Worm (Caenorhabditis elegans) whole organism, L4 larva: ENCODE results near the gene srx-56.
A peak's percentile ranks its signal among the peaks of the same experiment; 100 is the strongest.

ENCODE experiments used
- T26A8.4 ChIP-seq: fragments of 200-800 bp; sonication (Bioruptor generic); IDR thresholded peaks from 2 replicates; pipeline ENCODE4 v1.3.6; 2022; ENCODE audit warnings: missing genetic modification characterization, missing compliant biosample characterization
- Y48G9A.11 ChIP-seq: fragments of 200-800 bp; sonication (Bioruptor generic); IDR thresholded peaks from 2 replicates; pipeline ENCODE4 v1.3.6; 2022; ENCODE audit warnings: missing genetic modification reagents, missing genetic modification characterization, missing compliant biosample characterization
- Y75B8A.6 ChIP-seq: fragments of 200-800 bp; sonication (Bioruptor generic); IDR thresholded peaks from 2 replicates; pipeline ENCODE4 v1.3.6; 2022; ENCODE audit warnings: missing genetic modification reagents, missing genetic modification characterization, missing compliant biosample characterization
- aha-1 ChIP-seq: fragments of 150-350 bp; peaks from one replicate; lab custom pipeline; 2014; ENCODE audit warnings: missing biosample characterization, missing genetic modification characterization
- attf-4 ChIP-seq: sonication (generic microtip); optimal IDR thresholded peaks from 3 replicates; lab custom pipeline; 2017; ENCODE audit warnings: missing biosample characterization, missing genetic modification characterization
- ceh-28 ChIP-seq: fragments of 150-350 bp; optimal IDR thresholded peaks from 2 replicates; lab custom pipeline; 2014; ENCODE audit warnings: missing biosample characterization, missing genetic modification reagents, missing genetic modification characterization
- ceh-32 ChIP-seq: sonication (generic microtip); optimal IDR thresholded peaks from 2 replicates; lab custom pipeline; 2016; ENCODE audit warnings: mild to moderate bottlenecking, missing genetic modification characterization, missing compliant biosample characterization; ENCODE audit not compliant: poor library complexity
- ceh-44 ChIP-seq: fragments of 200-800 bp; sonication (Bioruptor generic); IDR thresholded peaks from 2 replicates; pipeline ENCODE4 v1.3.6; 2022; ENCODE audit warnings: missing genetic modification reagents, missing genetic modification characterization, missing compliant biosample characterization
- ces-1 ChIP-seq: fragments of 150-350 bp; sonication (generic microtip); optimal IDR thresholded peaks from 4 replicates; lab custom pipeline; 2014; ENCODE audit warnings: missing biosample characterization, missing genetic modification reagents, missing genetic modification characterization
- cey-2 ChIP-seq: sonication (generic microtip); optimal IDR thresholded peaks from 3 replicates; lab custom pipeline; 2017; ENCODE audit warnings: missing genetic modification characterization, mild to moderate bottlenecking, missing compliant biosample characterization, antibody characterized with exemption, borderline replicate concordance; ENCODE audit not compliant: insufficient read depth
- dmd-6 ChIP-seq: fragments of 200-800 bp; sonication (Bioruptor generic); IDR thresholded peaks from 2 replicates; pipeline ENCODE4 v1.3.6; 2022; ENCODE audit warnings: missing genetic modification reagents, missing genetic modification characterization, missing compliant biosample characterization
- dmd-9 ChIP-seq: fragments of 200-800 bp; sonication (Bioruptor generic); IDR thresholded peaks from 2 replicates; pipeline ENCODE4 v1.3.6; 2022; ENCODE audit warnings: missing genetic modification reagents, missing genetic modification characterization, missing compliant biosample characterization
- duxl-1 ChIP-seq: sonication (generic microtip); optimal IDR thresholded peaks from 2 replicates; lab custom pipeline; 2016; ENCODE audit warnings: mild to moderate bottlenecking, missing genetic modification characterization, moderate library complexity, missing compliant biosample characterization; ENCODE audit not compliant: poor library complexity
- fkh-10 ChIP-seq: fragments of 150-350 bp; optimal IDR thresholded peaks from 2 replicates; lab custom pipeline; 2014; ENCODE audit warnings: missing biosample characterization, missing genetic modification reagents, missing genetic modification characterization
- hmg-1.1 ChIP-seq: fragments of 200-800 bp; sonication (Bioruptor generic); IDR thresholded peaks from 2 replicates; pipeline ENCODE4 v1.3.6; 2022; ENCODE audit warnings: missing genetic modification reagents, missing genetic modification characterization, missing compliant biosample characterization
- lin-13 ChIP-seq: fragments of 150-350 bp; optimal IDR thresholded peaks from 2 replicates; lab custom pipeline; 2014; ENCODE audit warnings: missing biosample characterization, missing genetic modification reagents, missing genetic modification characterization
- lin-15B ChIP-seq: fragments of 150-350 bp; sonication (generic microtip); optimal IDR thresholded peaks from 3 replicates; lab custom pipeline; 2014; ENCODE audit warnings: missing biosample characterization, missing genetic modification characterization
- madf-5 ChIP-seq, 2 experiments: fragments of 200-800 bp; sonication (Bioruptor generic); IDR thresholded peaks; 2 replicates each; pipeline ENCODE4 v1.3.6; 2022; ENCODE audit warnings: missing compliant biosample characterization in 2 of 2, missing genetic modification characterization in 2 of 2
- madf-9 ChIP-seq: fragments of 200-800 bp; sonication (Bioruptor generic); conservative IDR thresholded peaks from 2 replicates; pipeline ENCODE4 v1.3.6; 2022; ENCODE audit warnings: missing genetic modification reagents, missing genetic modification characterization, missing compliant biosample characterization
- mep-1 ChIP-seq: fragments of 150-350 bp; sonication (generic microtip); optimal IDR thresholded peaks from 3 replicates; lab custom pipeline; 2014; ENCODE audit warnings: missing biosample characterization, missing genetic modification characterization
- mes-2 ChIP-seq: sonication (generic microtip); optimal IDR thresholded peaks from 2 replicates; lab custom pipeline; 2016; ENCODE audit warnings: missing genotype, mild to moderate bottlenecking, missing genetic modification characterization, missing compliant biosample characterization; ENCODE audit not compliant: poor library complexity, severe bottlenecking
- nhr-237 ChIP-seq: sonication (generic microtip); optimal IDR thresholded peaks from 2 replicates; lab custom pipeline; 2017; ENCODE audit warnings: missing biosample characterization, missing genetic modification characterization
- nhr-42 ChIP-seq: fragments of 200-800 bp; sonication (Bioruptor generic); IDR thresholded peaks from 2 replicates; pipeline ENCODE4 v1.3.6; 2022; ENCODE audit warnings: missing genetic modification characterization, missing compliant biosample characterization
- nhr-48 ChIP-seq: sonication (generic microtip); optimal IDR thresholded peaks from 2 replicates; lab custom pipeline; 2016; ENCODE audit warnings: mild to moderate bottlenecking, missing genetic modification characterization, missing compliant biosample characterization
- nhr-76 ChIP-seq: fragments of 150-350 bp; optimal IDR thresholded peaks from 2 replicates; lab custom pipeline; 2014; ENCODE audit warnings: missing biosample characterization, missing genetic modification characterization
- pha-4 ChIP-seq, 2 experiments: fragments of 150-350 bp in 1 of 2; fragments of 200-800 bp in 1 of 2; sonication (Bioruptor generic) in 1 of 2; IDR thresholded peaks in 1 of 2; optimal IDR thresholded peaks in 1 of 2; 2 replicates each; pipeline versions ENCODE4 v1.3.6 to Lab custom; 2014 to 2022; ENCODE audit warnings: missing genetic modification characterization in 2 of 2, missing genetic modification reagents in 2 of 2, missing biosample characterization in 1 of 2, missing compliant biosample characterization in 1 of 2
- pqm-1 ChIP-seq: sonication (generic microtip); optimal IDR thresholded peaks from 2 replicates; lab custom pipeline; 2017; ENCODE audit warnings: missing biosample characterization, missing genetic modification characterization
- sdz-12 ChIP-seq: fragments of 200-800 bp; sonication (Bioruptor generic); optimal IDR thresholded peaks from 2 replicates; lab custom pipeline; 2018; ENCODE audit warnings: mild to moderate bottlenecking, missing genetic modification characterization, missing compliant biosample characterization
- skn-1 ChIP-seq: fragments of 150-350 bp; optimal IDR thresholded peaks from 2 replicates; lab custom pipeline; 2014; ENCODE audit warnings: missing biosample characterization, missing genetic modification characterization
- snpc-4 ChIP-seq: fragments of 150-350 bp; optimal IDR thresholded peaks from 2 replicates; lab custom pipeline; 2014; ENCODE audit warnings: missing biosample characterization, missing genetic modification characterization
- spr-1 ChIP-seq: sonication (generic microtip); optimal IDR thresholded peaks from 2 replicates; lab custom pipeline; 2016; ENCODE audit warnings: mild to moderate bottlenecking, missing genetic modification characterization, missing compliant biosample characterization
- spr-3 ChIP-seq: fragments of 200-800 bp; sonication (Bioruptor generic); optimal IDR thresholded peaks from 2 replicates; lab custom pipeline; 2018; ENCODE audit warnings: mild to moderate bottlenecking, missing genetic modification characterization, missing compliant biosample characterization
- unc-130 ChIP-seq: sonication (generic microtip); optimal IDR thresholded peaks from 2 replicates; lab custom pipeline; 2016; ENCODE audit warnings: missing genetic modification reagents, missing genetic modification characterization, missing compliant biosample characterization
- unc-39 ChIP-seq: sonication (generic microtip); optimal IDR thresholded peaks from 2 replicates; lab custom pipeline; 2017; ENCODE audit warnings: missing biosample characterization, missing genetic modification characterization
- unc-62 ChIP-seq, 3 experiments: fragments of 150-350 bp in 1 of 3; sonication (generic microtip); optimal IDR thresholded peaks in 2 of 3; peaks in 1 of 3; 1 replicate in 1 of 3; 2 replicates in 2 of 3; lab custom pipeline; 2014 to 2017; ENCODE audit warnings: missing biosample characterization in 3 of 3, missing genetic modification characterization in 3 of 3, missing genetic modification reagents in 3 of 3, missing genotype in 1 of 3
- zfp-3 ChIP-seq: fragments of 200-800 bp; sonication (Bioruptor generic); conservative IDR thresholded peaks from 2 replicates; pipeline ENCODE4 v1.3.6; 2022; ENCODE audit warnings: missing genetic modification reagents, missing genetic modification characterization, missing compliant biosample characterization
- zip-2 ChIP-seq: fragments of 150-350 bp; optimal IDR thresholded peaks from 2 replicates; lab custom pipeline; 2014; ENCODE audit warnings: missing biosample characterization, missing genetic modification characterization
- ztf-11 ChIP-seq: fragments of 150-350 bp; optimal IDR thresholded peaks from 2 replicates; lab custom pipeline; 2014; ENCODE audit warnings: missing biosample characterization, missing genetic modification characterization

Gene srx-56

ce11 chrV:7402355-7402754 is 28.2 kb downstream of the srx-56 start, which contains the start of gene srj-13:
Gene srj-13, plus strand, starts transcription at chrV:7402655.
- TF ChIP-seq nhr-42 (GFP tag; lab: Robert Waterston, UW) (no peak), aha-1 (tag; lab: Kevin White, UChicago) (peak; percentile 32)
- TF ChIP-seq, all 104 proteins: peak for 1

ce11 chrV:7403501-7403900 is 29.3 kb downstream of the srx-56 start:
- TF ChIP-seq unc-62 (GFP tag; optimal IDR thresholded peaks at IDR 0.05 in 1 of 2; lab: Kevin White, UChicago) (peak in 1 of 2 experiments; percentile 92), unc-62 (tag; optimal IDR thresholded peaks at IDR 0.05; lab: Kevin White, UChicago) (no peak), madf-9 (no peak)

- no peak for TF ChIP-seq duxl-1 (tag; lab: Kevin White, UChicago)
- TF ChIP-seq pha-4 (GFP tag; IDR thresholded peaks at IDR 0.05; lab: Robert Waterston, UW), result no peak
- no peak for TF ChIP-seq pha-4 (tag; optimal IDR thresholded peaks at IDR 0.05; lab: Kevin White, UChicago)
- TF ChIP-seq unc-130, result no peak
- no peak for TF ChIP-seq dmd-9
- TF ChIP-seq fkh-10, result no peak
- TF ChIP-seq Y48G9A.11 (GFP tag; lab: Robert Waterston, UW), result no peak
- TF ChIP-seq nhr-76 (tag; lab: Kevin White, UChicago), result no peak
- TF ChIP-seq zip-2, result no peak
- TF ChIP-seq spr-1 (tag; lab: Kevin White, UChicago), result no peak
- no peak for TF ChIP-seq zfp-3 (GFP tag; lab: Robert Waterston, UW)
- no peak for TF ChIP-seq lin-13 (GFP tag; lab: Kevin White, UChicago)
These were observed 34.3 kb downstream of the srx-56 start, which contains the start of gene srt-6 for ce11 chrV:7408520-7408919. Gene srt-6, minus strand, starts transcription at chrV:7408814.

ce11 chrV:7409599-7409998 is 35.4 kb downstream of the srx-56 start, which contains the start of gene R13D7.2:
Gene R13D7.2, plus strand, starts transcription at chrV:7409899.
- TF ChIP-seq unc-39 (tag; lab: Kevin White, UChicago) (no peak), zip-2 (no peak), ceh-44 (GFP tag; lab: Robert Waterston, UW) (no peak), mep-1 (no peak), mes-2 (no peak), hmg-1.1 (no peak), lin-15B (tag; lab: Kevin White, UChicago) (no peak), snpc-4 (tag; lab: Kevin White, UChicago) (no peak), sdz-12 (no peak), Y75B8A.6 (GFP tag; lab: Robert Waterston, UW) (no peak), ceh-32 (tag; lab: Kevin White, UChicago) (no peak), nhr-237 (no peak), dmd-6 (GFP tag; lab: Robert Waterston, UW) (no peak), madf-9 (no peak), nhr-48 (tag; lab: Kevin White, UChicago) (no peak)
- TF ChIP-seq, all 104 proteins: peak for 0

- TF ChIP-seq sdz-12 (no peak), madf-5 (GFP tag; IDR thresholded peaks at IDR 0.05; lab: Robert Waterston, UW) (no peak), hmg-1.1 (no peak), dmd-6 (GFP tag; lab: Robert Waterston, UW) (no peak), ceh-28 (no peak), Y48G9A.11 (GFP tag; lab: Robert Waterston, UW) (no peak), mes-2 (no peak), ces-1 (GFP tag; lab: Kevin White, UChicago) (no peak), pqm-1 (tag; lab: Kevin White, UChicago) (no peak), ztf-11 (tag; lab: Kevin White, UChicago) (no peak), ceh-44 (GFP tag; lab: Robert Waterston, UW) (no peak), unc-130 (no peak), skn-1 (tag; lab: Kevin White, UChicago) (no peak), spr-3 (GFP tag; lab: Kevin White, UChicago) (no peak), attf-4 (no peak), cey-2 (tag; lab: Kevin White, UChicago) (no peak), T26A8.4 (GFP tag; lab: Robert Waterston, UW) (no peak)
These were observed 37.5 kb downstream of the srx-56 start, which contains the start of gene str-41 for ce11 chrV:7411695-7412094. Gene str-41, plus strand, starts transcription at chrV:7411995.
